Fruit fly (Drosophila melanogaster): ENCODE results near the gene yellow-k.

The yellow-k gene

DNA sequence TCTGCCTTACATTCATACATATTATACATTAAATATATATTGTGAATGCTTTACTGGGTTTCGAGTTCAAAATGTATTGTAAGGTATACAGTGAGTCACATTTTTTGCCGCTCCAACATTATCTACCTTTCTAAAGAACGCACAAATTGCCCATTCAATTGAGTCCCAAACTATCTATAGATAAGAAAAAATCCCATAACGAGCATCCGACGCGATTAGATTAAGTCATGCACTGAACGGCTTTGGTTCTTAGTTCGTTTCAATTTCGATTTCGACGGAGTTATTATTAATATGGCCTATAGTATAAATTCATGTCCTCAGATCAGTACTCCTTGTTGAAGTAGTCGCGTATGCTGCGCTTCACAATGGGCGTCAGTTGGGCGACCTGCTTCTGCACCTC is 2.9 kb upstream of the yellow-k start:
- TF ChIP-seq CG4820 (GFP tag; optimal IDR thresholded peaks at IDR 0.05): no peak
- TF ChIP-seq exex (tag; optimal IDR thresholded peaks at IDR 0.05): peak; percentile 93
- TF ChIP-seq vfl (GFP tag; optimal IDR thresholded peaks at IDR 0.05): no peak
- TF ChIP-seq CG2199 (GFP tag; IDR thresholded peaks at IDR 0.05): peak; percentile 84; the same call in 2 of the 3 replicates
- TF ChIP-seq sd (tag; optimal IDR thresholded peaks at IDR 0.05): peak; percentile 55
- TF ChIP-seq CG8388 (GFP tag; optimal IDR thresholded peaks at IDR 0.05): peak; percentile 39
- 0 out of 2 replicates have a peak, but pooled peaks have one; percentile 18 for TF ChIP-seq H2.0 (GFP tag; IDR thresholded peaks at IDR 0.05)
- peak; percentile 12 for TF ChIP-seq CG15696 (tag; optimal IDR thresholded peaks at IDR 0.05)
- peak; percentile 9 for TF ChIP-seq sug (tag; optimal IDR thresholded peaks at IDR 0.05)
- TF ChIP-seq stc (GFP tag; IDR thresholded peaks at IDR 0.05): no peak
- peak; percentile 8 for TF ChIP-seq grn (GFP tag; optimal IDR thresholded peaks at IDR 0.05)
- no peak for TF ChIP-seq CG7839 (tag; optimal IDR thresholded peaks at IDR 0.05)
- TF ChIP-seq mirr (GFP tag; optimal IDR thresholded peaks at IDR 0.05): peak; percentile 12
- TF ChIP-seq CG34376 (GFP tag; optimal IDR thresholded peaks at IDR 0.05): peak; percentile 25
- TF ChIP-seq row (GFP tag; IDR thresholded peaks at IDR 0.05): peak; percentile 39; the same call in 2 of the 3 replicates
- no peak for TF ChIP-seq CG8290 (GFP tag; optimal IDR thresholded peaks at IDR 0.05)
- peak in 1 of 2 experiments; percentile 25 for TF ChIP-seq CG8290 (tag; optimal IDR thresholded peaks at IDR 0.05)
- no peak for TF ChIP-seq ap (GFP tag; IDR thresholded peaks at IDR 0.05)
- no peak for TF ChIP-seq CG3065 (GFP tag; optimal IDR thresholded peaks at IDR 0.05)
- peak in 1 of 2 experiments; percentile 33 for TF ChIP-seq eve (GFP tag; optimal IDR thresholded peaks at IDR 0.05)
- TF ChIP-seq kah (GFP tag; optimal IDR thresholded peaks at IDR 0.05): no peak
- peak; percentile 18 for TF ChIP-seq Med (GFP tag)
- peak; percentile 72 for TF ChIP-seq GATAe (GFP tag; conservative IDR thresholded peaks at IDR 0.05)
- TF ChIP-seq Sry-δ (GFP tag; optimal IDR thresholded peaks at IDR 0.05): no peak
- TF ChIP-seq zf30C (GFP tag; optimal IDR thresholded peaks at IDR 0.05): peak; percentile 87
- TF ChIP-seq zfh1 (GFP tag; IDR thresholded peaks at IDR 0.05): 0 out of 3 replicates have a peak, but pooled peaks have one; percentile 24

DNA sequence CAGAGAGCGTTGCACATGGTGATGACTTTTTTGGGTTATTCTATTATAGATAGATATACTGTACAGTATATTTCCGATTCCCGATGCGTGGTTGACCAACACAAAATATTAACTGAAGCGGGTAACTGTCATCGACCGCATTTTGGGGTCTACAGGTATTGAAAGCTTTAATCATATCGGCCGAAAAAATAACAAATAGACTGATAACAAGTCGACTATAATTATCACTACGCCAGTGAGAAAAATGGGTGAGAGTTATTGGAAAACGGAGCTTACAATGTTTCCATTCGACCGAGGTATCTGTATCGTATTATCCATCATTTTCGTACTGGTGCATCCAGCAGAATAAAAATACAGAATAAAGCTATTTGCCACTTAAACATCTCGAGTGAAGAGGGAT is 2.1 kb upstream of the yellow-k start:
- TF ChIP-seq CG1647 (GFP tag; optimal IDR thresholded peaks at IDR 0.05) (no peak), mld (GFP tag; IDR thresholded peaks at IDR 0.05; ENCODE audit: partially characterized antibody) (no peak), sug (tag; optimal IDR thresholded peaks at IDR 0.05) (peak; percentile 3), ase (GFP tag; IDR thresholded peaks at IDR 0.05) (no peak), stc (GFP tag; IDR thresholded peaks at IDR 0.05) (0 out of 2 replicates have a peak, but pooled peaks have one; percentile 19), exex (tag; optimal IDR thresholded peaks at IDR 0.05) (peak; percentile 76), Med (GFP tag) (peak; percentile 29), CG15601 (tag; optimal IDR thresholded peaks at IDR 0.05) (peak; percentile 32), lab (GFP tag; optimal IDR thresholded peaks at IDR 0.05) (peak; percentile 4), CG14667 (GFP tag; IDR thresholded peaks at IDR 0.05) (no peak), mirr (GFP tag; optimal IDR thresholded peaks at IDR 0.05) (peak; percentile 63), CG34376 (GFP tag; optimal IDR thresholded peaks at IDR 0.05) (peak; percentile 12), CG2199 (GFP tag; IDR thresholded peaks at IDR 0.05) (0 out of 3 replicates have a peak, but pooled peaks have one; percentile 56), CG8290 (GFP tag; optimal IDR thresholded peaks at IDR 0.05) (no peak), CG8290 (tag; optimal IDR thresholded peaks at IDR 0.05) (peak in 1 of 2 experiments; percentile 17), GATAe (GFP tag; conservative IDR thresholded peaks at IDR 0.05) (peak; percentile 42), CG4854 (GFP tag; optimal IDR thresholded peaks at IDR 0.05) (no peak)

dm6 chr3L:15519492-15519891 is 928 bp upstream of the yellow-k start, which contains the start of gene mex1:
Gene mex1 (minus strand): TSS chr3L:15519592.
- no peak for TF ChIP-seq CG18619 (GFP tag; optimal IDR thresholded peaks at IDR 0.05)
- TF ChIP-seq CG18599 (GFP tag; optimal IDR thresholded peaks at IDR 0.05): peak; percentile 9
- TF ChIP-seq cwo (GFP tag; optimal IDR thresholded peaks at IDR 0.05): peak; percentile 30
- no peak for TF ChIP-seq tll (GFP tag; optimal IDR thresholded peaks at IDR 0.05)
- TF ChIP-seq Meics (GFP tag; optimal IDR thresholded peaks at IDR 0.05): peak; percentile 46

Measured in whole organism, embryonic.